5 worm cellular contexts compared by ENCODE assay signal in the genomic region with DNA sequence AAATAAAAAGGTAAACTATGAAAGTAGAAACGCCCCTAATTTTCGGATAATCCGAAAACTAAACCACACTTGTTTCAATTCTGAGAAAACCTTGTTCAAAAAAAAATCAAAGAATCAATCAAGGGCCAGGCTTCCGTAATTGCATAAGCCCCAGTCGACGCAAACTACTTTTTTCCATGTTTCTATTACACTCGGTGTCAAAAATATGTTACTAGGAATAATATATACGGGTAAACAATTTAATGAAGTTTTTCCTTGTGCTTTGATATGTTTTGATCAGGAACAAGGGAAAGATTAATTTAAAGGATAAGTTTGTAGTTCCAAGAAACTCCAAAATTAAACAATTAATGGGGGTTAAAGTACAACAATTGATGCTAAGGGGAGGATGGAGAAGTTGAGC.
TF ChIP-seq lines count a peak whose summit lies in the region.

No protein-coding gene starts in this region.

TF ChIP-seq in whole organism, L1 larva, 84 proteins besides CTCF, POLR2A, EP300 and RAD21:
- TF ChIP-seq ets-5 (GFP tag; IDR thresholded peaks at IDR 0.05; lab: Robert Waterston, UW): no peak
- peak; percentile 67 for TF ChIP-seq nhr-71 (tag; optimal IDR thresholded peaks at IDR 0.05; lab: Kevin White, UChicago)
- TF ChIP-seq swsn-7 (tag; optimal IDR thresholded peaks at IDR 0.05; lab: Kevin White, UChicago): peak; percentile 10
- peak in 1 of 2 experiments; percentile 15 for TF ChIP-seq lsy-2 (tag; optimal IDR thresholded peaks at IDR 0.05; lab: Kevin White, UChicago)
- peak; percentile 60 for TF ChIP-seq nhr-11 (tag; optimal IDR thresholded peaks at IDR 0.05; lab: Kevin White, UChicago)
- TF ChIP-seq C04F5.9 (tag; optimal IDR thresholded peaks at IDR 0.05; lab: Kevin White, UChicago): no peak
- peak; percentile 59 for TF ChIP-seq fkh-8 (tag; optimal IDR thresholded peaks at IDR 0.05; lab: Kevin White, UChicago)
- TF ChIP-seq snu-23 (GFP tag; optimal IDR thresholded peaks at IDR 0.05; lab: Kevin White, UChicago): no peak
- peak; percentile 55 for TF ChIP-seq nhr-47 (tag; optimal IDR thresholded peaks at IDR 0.05; lab: Kevin White, UChicago)
- peak; percentile 44 for TF ChIP-seq lin-14 (GFP tag; optimal IDR thresholded peaks at IDR 0.05; lab: Kevin White, UChicago)

TF ChIP-seq in whole organism, L2 larva, 48 proteins besides CTCF, POLR2A, EP300 and RAD21:
- TF ChIP-seq nhr-21 (tag; optimal IDR thresholded peaks at IDR 0.05; lab: Kevin White, UChicago) (peak; percentile 50), lsy-2 (tag; optimal IDR thresholded peaks at IDR 0.05; lab: Kevin White, UChicago) (peak in 1 of 2 experiments; percentile 1), dmd-4 (tag; optimal IDR thresholded peaks at IDR 0.05; lab: Kevin White, UChicago) (peak; percentile 51), skn-1 (tag; optimal IDR thresholded peaks at IDR 0.05; lab: Kevin White, UChicago) (no peak)

TF ChIP-seq in whole organism, L3 larva, 47 proteins besides CTCF, POLR2A, EP300 and RAD21:
- no peak for TF ChIP-seq elt-1 (tag; optimal IDR thresholded peaks at IDR 0.05; lab: Kevin White, UChicago)
- TF ChIP-seq nhr-11 (tag; optimal IDR thresholded peaks at IDR 0.05; lab: Kevin White, UChicago): peak; percentile 76

TF ChIP-seq in whole organism, L4 larva, 104 proteins besides CTCF, POLR2A, EP300 and RAD21:
- TF ChIP-seq nhr-102 (tag; optimal IDR thresholded peaks at IDR 0.05; lab: Kevin White, UChicago): no peak
- peak; percentile 34 for TF ChIP-seq nhr-11 (tag; optimal IDR thresholded peaks at IDR 0.05; lab: Kevin White, UChicago)
- no peak for TF ChIP-seq zip-11 (GFP tag; IDR thresholded peaks at IDR 0.05; lab: Robert Waterston, UW)
- peak in 1 of 2 experiments; percentile 11 for TF ChIP-seq unc-62 (GFP tag; optimal IDR thresholded peaks at IDR 0.05 in 1 of 2; lab: Kevin White, UChicago)
- TF ChIP-seq unc-62 (tag; optimal IDR thresholded peaks at IDR 0.05; lab: Kevin White, UChicago): no peak
- TF ChIP-seq ceh-20 (GFP tag; IDR thresholded peaks at IDR 0.05; lab: Robert Waterston, UW): no peak
- no peak for TF ChIP-seq unc-130 (GFP tag; optimal IDR thresholded peaks at IDR 0.05; lab: Kevin White, UChicago)

TF ChIP-seq in whole organism, late embryonic, 69 proteins besides CTCF, POLR2A, EP300 and RAD21:
- peak; percentile 29 for TF ChIP-seq ceh-14 (tag; optimal IDR thresholded peaks at IDR 0.05; lab: Kevin White, UChicago)
- TF ChIP-seq hlh-8 (tag; optimal IDR thresholded peaks at IDR 0.05; lab: Kevin White, UChicago): no peak

Comparison
In these comparisons a context has a peak if more than half of its experiments do, and no peak if none do; other contexts are left out.
1. Of the 29 proteins assayed by ChIP-seq in both whole organism, L4 larva and whole organism, L1 larva: peak only in whole organism, L4 larva: none; only in whole organism, L1 larva: none; in both: nhr-11; in neither: 26; mixed calls (peak in some experiments, not most) for 2.